Worm (Caenorhabditis elegans): Measurements from ENCODE around the gene zyg-11.

The zyg-11 gene

DNA sequence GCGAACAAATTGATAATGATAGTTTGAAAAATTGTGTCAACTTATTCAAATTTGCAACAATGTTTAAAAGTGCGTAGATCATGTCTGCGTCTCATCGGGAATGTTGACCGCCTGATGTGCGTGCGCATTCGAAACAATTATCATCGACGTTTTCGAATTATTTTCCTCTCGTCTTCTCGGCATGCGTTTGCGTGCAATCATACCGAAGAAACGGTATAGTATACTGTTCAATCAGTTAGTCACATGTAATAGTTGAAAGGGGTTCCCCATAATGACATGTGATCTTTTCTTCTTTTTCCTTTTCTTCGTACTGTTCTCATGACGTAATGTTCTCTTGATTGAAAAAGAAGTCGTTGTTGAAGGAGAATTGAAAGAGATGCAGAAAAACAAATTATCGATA is 719 bp upstream of the zyg-11 start (continued):
- TF ChIP-seq nhr-48 (tag; optimal IDR thresholded peaks at IDR 0.05) (peak; percentile 96), hif-1 (tag; optimal IDR thresholded peaks at IDR 0.05) (peak in 1 of 2 experiments; percentile 81), ces-1 (GFP tag; optimal IDR thresholded peaks at IDR 0.05) (no peak), fos-1 (tag; optimal IDR thresholded peaks at IDR 0.05) (peak; percentile 70), nhr-10 (tag; optimal IDR thresholded peaks at IDR 0.05) (peak; percentile 72), nhr-28 (tag; optimal IDR thresholded peaks at IDR 0.05) (peak; percentile 87), dpl-1 (GFP tag; optimal IDR thresholded peaks at IDR 0.05) (peak; percentile 25), mdl-1 (tag; optimal IDR thresholded peaks at IDR 0.05) (peak; percentile 86 to 96), F26F4.8 (GFP tag; conservative IDR thresholded peaks at IDR 0.05) (no peak), dmd-8 (GFP tag; IDR thresholded peaks at IDR 0.05) (no peak), nhr-111 (GFP tag; optimal IDR thresholded peaks at IDR 0.05) (no peak), skn-1 (tag; optimal IDR thresholded peaks at IDR 0.05) (no peak), cey-2 (tag; optimal IDR thresholded peaks at IDR 0.05; ENCODE audit: borderline replicate concordance, insufficient read depth) (peak; percentile 58), nhr-76 (tag; optimal IDR thresholded peaks at IDR 0.05) (peak; percentile 32), pha-4 (GFP tag; IDR thresholded peaks at IDR 0.05) (no peak), pha-4 (tag; optimal IDR thresholded peaks at IDR 0.05) (no peak)

DNA sequence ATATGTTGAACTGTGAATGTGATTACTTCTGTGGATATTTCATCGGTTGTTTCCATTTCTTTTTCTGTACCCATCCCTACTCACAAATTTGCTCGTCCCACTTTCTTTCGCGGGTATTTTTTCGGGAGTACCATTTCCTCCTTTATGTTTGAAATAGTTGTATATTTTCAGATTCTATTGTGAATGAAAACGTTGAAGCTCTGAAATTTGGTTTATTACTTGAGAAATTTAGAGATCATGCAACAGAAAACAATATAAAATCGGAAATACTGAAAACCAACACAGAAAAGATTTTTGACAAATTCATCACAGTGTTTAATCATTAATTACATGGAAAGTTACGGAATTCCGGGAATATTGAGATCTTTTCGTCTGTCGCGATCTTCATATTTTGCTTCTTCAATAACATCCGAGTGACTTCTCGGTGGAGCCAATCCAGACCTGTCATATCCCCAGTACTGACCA is 3.1 kb downstream of the zyg-11 start:
- TF ChIP-seq spr-1 (tag; optimal IDR thresholded peaks at IDR 0.05) (no peak), T26A8.4 (GFP tag; IDR thresholded peaks at IDR 0.05) (0 out of 2 replicates have a peak, but pooled peaks have one; percentile 48), madf-9 (GFP tag; conservative IDR thresholded peaks at IDR 0.05) (no peak), arid-1 (GFP tag; conservative IDR thresholded peaks at IDR 0.05) (0 out of 2 replicates have a peak, but pooled peaks have one; percentile 3), zfp-3 (GFP tag; conservative IDR thresholded peaks at IDR 0.05) (peak; percentile 50; the same call in 1 of the 2 replicates), saeg-2 (GFP tag; IDR thresholded peaks at IDR 0.05) (0 out of 2 replicates have a peak, but pooled peaks have one; percentile 22), lin-1 (GFP tag; IDR thresholded peaks at IDR 0.05) (no peak), T20F7.1 (GFP tag; optimal IDR thresholded peaks at IDR 0.05) (peak; percentile 7), mep-1 (tag; optimal IDR thresholded peaks at IDR 0.05) (peak; percentile 8), lin-38 (GFP tag; IDR thresholded peaks at IDR 0.05) (peak; percentile 27; the same call in 1 of the 2 replicates), sdz-12 (GFP tag; optimal IDR thresholded peaks at IDR 0.05) (peak; percentile 69), lin-13 (GFP tag; optimal IDR thresholded peaks at IDR 0.05) (no peak), ZK546.5 (tag; optimal IDR thresholded peaks at IDR 0.05) (no peak), Y48G9A.11 (GFP tag; IDR thresholded peaks at IDR 0.05) (0 out of 2 replicates have a peak, but pooled peaks have one; percentile 18), aha-1 (tag) (peak; percentile 83), gei-8 (GFP tag; optimal IDR thresholded peaks at IDR 0.05) (peak; percentile 42), pha-4 (GFP tag; IDR thresholded peaks at IDR 0.05) (peak; percentile 45; the same call in 1 of the 2 replicates), pha-4 (tag; optimal IDR thresholded peaks at IDR 0.05) (no peak), daf-16 (GFP tag; optimal IDR thresholded peaks at IDR 0.05) (peak in 1 of 2 experiments; percentile 16), daf-16 (tag; optimal IDR thresholded peaks at IDR 0.05) (peak; percentile 20), nhr-41 (GFP tag; IDR thresholded peaks at IDR 0.05) (0 out of 2 replicates have a peak, but pooled peaks have one; percentile 5), ama-1 (optimal IDR thresholded peaks at IDR 0.05) (peak; percentile 39), dve-1 (tag; optimal IDR thresholded peaks at IDR 0.05; ENCODE audit: insufficient read depth) (peak; percentile 13)

DNA sequence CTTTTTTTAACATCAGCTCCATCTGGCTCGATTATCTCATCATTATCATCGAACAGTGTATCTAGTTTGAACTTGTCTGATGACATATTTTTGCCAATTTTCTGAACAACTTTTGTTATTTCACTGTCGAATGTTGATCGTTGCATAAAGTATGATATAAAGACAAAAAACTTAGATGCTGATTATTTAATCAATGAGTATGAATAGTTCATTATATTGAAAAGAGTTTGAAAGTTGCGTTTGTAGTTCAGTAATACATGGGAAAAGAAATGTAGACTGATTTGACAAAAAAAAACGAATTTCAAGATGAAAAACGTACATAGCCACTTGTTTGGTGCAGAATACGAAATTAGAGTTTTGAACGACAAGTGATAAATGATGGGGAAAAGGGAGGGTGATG is 5.0 kb downstream of the zyg-11 start, which contains the start of gene hda-2:
hda-2 (minus strand) TSS at position 101 of the 400 bp plus-strand sequence.
- TF ChIP-seq snpc-1.2 (GFP tag; IDR thresholded peaks at IDR 0.05): no peak
- 0 out of 2 replicates have a peak, but pooled peaks have one; percentile 9 for TF ChIP-seq lin-38 (GFP tag; IDR thresholded peaks at IDR 0.05)
